Fruit fly (Drosophila melanogaster) S2 (cell line): Measurements from ENCODE around the gene CG33702.

Experiments
- CG8478 ChIP-seq: fragments of >200 bp; optimal IDR thresholded peaks from 2 replicates; lab custom pipeline; 2018
- CTCF ChIP-seq, 2 experiments: fragments of >200 bp; optimal IDR thresholded peaks; 2 replicates each; lab custom pipeline; 2018

CG33702 gene

dm6 chr3L:9509037-9509830, 4.0 kb downstream of the CG33702 start, which contains the start of gene CG3408:
CG3408 (minus strand) TSS chr3L:9509583.
- TF ChIP-seq CTCF (optimal IDR thresholded peaks at IDR 0.05; lab: Kevin White, UChicago) (no peak), CG8478 (no peak)

dm6 chr3L:9508653-9509036, 4.6 kb downstream of the CG33702 start:
- TF ChIP-seq CTCF (optimal IDR thresholded peaks at IDR 0.05; lab: Kevin White, UChicago) (no peak), CG8478 (no peak)

- TF ChIP-seq CTCF (optimal IDR thresholded peaks at IDR 0.05; lab: Kevin White, UChicago) (no peak), CG8478 (no peak)
Observed at dm6 chr3L:9506421-9506820, 6.8 kb downstream of the CG33702 start.

dm6 chr3L:9505713-9506062, 7.5 kb downstream of the CG33702 start:
- TF ChIP-seq CG8478 (no peak), CTCF (optimal IDR thresholded peaks at IDR 0.05; lab: Kevin White, UChicago) (no peak)

dm6 chr3L:9505007-9505712, 8.0 kb downstream of the CG33702 start, which contains the start of gene path:
path (minus strand) TSS chr3L:9505328.
- TF ChIP-seq CG8478 (no peak), CTCF (optimal IDR thresholded peaks at IDR 0.05; lab: Kevin White, UChicago) (no peak)

dm6 chr3L:9504530-9504929, 8.7 kb downstream of the CG33702 start:
- TF ChIP-seq CG8478, result no peak
- TF ChIP-seq CTCF (optimal IDR thresholded peaks at IDR 0.05; lab: Kevin White, UChicago), result no peak

dm6 chr3L:9503552-9504317, 9.5 kb downstream of the CG33702 start:
- TF ChIP-seq CTCF (optimal IDR thresholded peaks at IDR 0.05; lab: Kevin White, UChicago), result no peak
- TF ChIP-seq CG8478, result no peak

dm6 chr3L:9502856-9503255, 10.4 kb downstream of the CG33702 start:
- TF ChIP-seq CTCF (optimal IDR thresholded peaks at IDR 0.05; lab: Kevin White, UChicago) (no peak), CG8478 (no peak)

dm6 chr3L:9502294-9502693, 10.9 kb downstream of the CG33702 start:
- TF ChIP-seq CTCF (optimal IDR thresholded peaks at IDR 0.05; lab: Kevin White, UChicago) (no peak), CG8478 (no peak)

- TF ChIP-seq CTCF (optimal IDR thresholded peaks at IDR 0.05; lab: Kevin White, UChicago) (no peak), CG8478 (no peak)
Observed at dm6 chr3L:9501298-9501697, 11.9 kb downstream of the CG33702 start.

dm6 chr3L:9499919-9500807, 13.0 kb downstream of the CG33702 start:
- TF ChIP-seq CTCF (optimal IDR thresholded peaks at IDR 0.05; lab: Kevin White, UChicago) (no peak), CG8478 (no peak)

- TF ChIP-seq CTCF (optimal IDR thresholded peaks at IDR 0.05; lab: Kevin White, UChicago) (no peak), CG8478 (no peak)
Observed at dm6 chr3L:9497981-9498619, 15.1 kb downstream of the CG33702 start.

- no peak for TF ChIP-seq CG8478
- no peak for TF ChIP-seq CTCF (optimal IDR thresholded peaks at IDR 0.05; lab: Kevin White, UChicago)
Observed at dm6 chr3L:9497249-9497648, 16.0 kb downstream of the CG33702 start.

- no peak for TF ChIP-seq CG8478
- TF ChIP-seq CTCF (optimal IDR thresholded peaks at IDR 0.05; lab: Kevin White, UChicago), result no peak
Observed at dm6 chr3L:9492115-9492514, 21.1 kb downstream of the CG33702 start, which contains the start of gene CG32037. CG32037 (minus strand) TSS chr3L:9492215.
